Worm (Caenorhabditis elegans): ENCODE measurements around the gene R10E12.2.

R10E12.2 gene

DNA sequence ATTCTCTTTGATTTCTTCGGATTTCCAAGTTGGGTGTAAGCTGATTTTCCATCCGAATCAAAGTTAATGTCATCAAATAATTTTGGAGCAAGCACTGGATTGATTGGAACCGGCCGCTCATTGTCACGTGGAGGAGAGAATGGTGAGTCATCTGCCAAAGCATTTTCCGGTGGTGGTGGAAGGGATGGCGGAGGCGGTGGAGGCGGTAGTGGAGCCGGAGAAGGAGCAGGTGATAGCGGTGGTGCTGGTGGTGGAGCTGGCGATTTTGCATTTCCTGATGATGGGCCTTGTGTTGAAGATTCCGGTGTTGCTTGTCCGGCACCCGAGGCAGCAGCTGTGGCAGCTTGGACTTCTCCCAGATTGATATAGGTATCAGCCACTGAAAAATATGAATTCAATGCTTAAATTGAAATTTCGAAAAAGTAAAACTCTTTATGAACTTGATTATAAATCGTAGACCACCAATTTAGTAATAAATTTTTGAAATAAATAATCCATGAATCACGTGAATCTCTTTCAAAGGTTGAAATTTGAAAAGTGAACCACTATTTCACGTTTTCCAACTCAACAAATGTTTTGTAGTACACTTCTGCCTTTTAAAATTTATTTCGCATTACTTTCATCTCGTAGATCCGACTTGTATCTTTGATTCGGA lies 32.5 kb downstream of the R10E12.2 start, which contains the start of the genes K03H1.9 and K03H1.12:
Gene K03H1.9 (minus strand): TSS at position 471 of the 655 bp plus-strand sequence.
Gene K03H1.12 (plus strand): TSS at position 605 of the 655 bp plus-strand sequence.
- TF ChIP-seq ceh-58 (GFP tag; IDR thresholded peaks at IDR 0.05) (no peak), aptf-3 (GFP tag; IDR thresholded peaks at IDR 0.05) (no peak), die-1 (tag; optimal IDR thresholded peaks at IDR 0.05) (no peak), zfh-2 (GFP tag; conservative IDR thresholded peaks at IDR 0.05) (peak; percentile 81), egrh-3 (GFP tag; IDR thresholded peaks at IDR 0.05) (peak; percentile 59; the same call in 1 of the 2 replicates), snpc-1.1 (tag; optimal IDR thresholded peaks at IDR 0.05; ENCODE audit: insufficient read depth) (no peak), snpc-1.3 (tag; optimal IDR thresholded peaks at IDR 0.05; ENCODE audit: insufficient read depth) (no peak), C17E4.6 (GFP tag; IDR thresholded peaks at IDR 0.05) (no peak), snpc-3.4 (tag; optimal IDR thresholded peaks at IDR 0.05) (no peak), F23B12.7 (tag; optimal IDR thresholded peaks at IDR 0.05; ENCODE audit: insufficient read depth) (no peak), attf-5 (GFP tag; optimal IDR thresholded peaks at IDR 0.05) (no peak)

DNA sequence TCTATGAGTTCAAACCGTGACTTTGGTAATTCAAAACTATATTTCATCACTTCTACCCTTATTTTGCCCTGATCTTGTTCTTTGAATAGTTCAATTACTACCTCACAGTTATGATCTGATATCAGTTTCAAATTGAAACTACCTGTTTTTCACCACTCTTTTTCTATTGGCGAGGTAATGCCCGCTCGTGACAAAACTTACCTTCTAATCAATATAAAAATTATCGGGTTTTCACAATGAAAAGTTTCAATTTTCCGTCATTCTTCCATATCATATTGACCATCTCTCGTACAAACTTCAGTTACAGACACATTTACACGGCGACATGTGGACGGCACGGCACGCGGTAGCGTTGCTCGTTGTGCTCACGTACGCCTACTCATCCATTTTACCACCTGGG lies 41.6 kb downstream of the R10E12.2 start, which contains the start of gene dec-7:
Gene dec-7 (plus strand): TSS at position 308 of the 400 bp plus-strand sequence.
- no peak for TF ChIP-seq madf-8 (GFP tag; conservative IDR thresholded peaks at IDR 0.05)
- no peak for TF ChIP-seq hsf-1 (GFP tag; IDR thresholded peaks at IDR 0.05)
- TF ChIP-seq cebp-1 (GFP tag; IDR thresholded peaks at IDR 0.05), result no peak
- TF ChIP-seq cebp-1 (tag; optimal IDR thresholded peaks at IDR 0.05), result peak; percentile 45
- peak; percentile 64 for TF ChIP-seq nhr-80 (tag; optimal IDR thresholded peaks at IDR 0.05)
- no peak for TF ChIP-seq tbp1 (GFP tag; optimal IDR thresholded peaks at IDR 0.05)
- no peak for TF ChIP-seq nfya-2 (GFP tag; IDR thresholded peaks at IDR 0.05)

DNA sequence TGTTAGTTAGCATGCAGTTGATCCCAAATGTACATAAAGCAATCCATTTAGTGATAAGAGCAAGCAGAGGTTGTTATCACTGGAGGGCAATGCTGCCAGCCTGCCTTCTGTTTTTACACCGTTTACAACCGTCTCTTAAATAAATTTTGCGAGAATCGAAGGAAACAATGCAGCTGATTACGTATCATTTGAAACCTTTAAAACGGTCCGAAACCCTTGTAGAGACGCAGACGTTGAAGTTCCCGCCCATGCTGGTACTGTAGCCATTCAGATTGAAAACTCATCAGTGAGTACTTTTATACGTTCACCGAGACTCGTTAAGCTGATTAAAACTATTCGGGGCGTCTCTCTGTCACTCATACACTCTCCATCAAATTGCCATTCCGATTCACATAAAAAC lies 43.3 kb downstream of the R10E12.2 start:
- TF ChIP-seq hmg-20 (GFP tag; IDR thresholded peaks at IDR 0.05), result no peak
- peak; percentile 1 to 5 for TF ChIP-seq let-607 (tag; optimal IDR thresholded peaks at IDR 0.05)
- no peak for TF ChIP-seq cebp-1 (GFP tag; IDR thresholded peaks at IDR 0.05)
- TF ChIP-seq cebp-1 (tag; optimal IDR thresholded peaks at IDR 0.05), result peak; percentile 20
- peak; percentile 91 for TF ChIP-seq nhr-80 (tag; optimal IDR thresholded peaks at IDR 0.05)
- no peak for TF ChIP-seq snpc-1.1 (tag; optimal IDR thresholded peaks at IDR 0.05; ENCODE audit: insufficient read depth)

DNA sequence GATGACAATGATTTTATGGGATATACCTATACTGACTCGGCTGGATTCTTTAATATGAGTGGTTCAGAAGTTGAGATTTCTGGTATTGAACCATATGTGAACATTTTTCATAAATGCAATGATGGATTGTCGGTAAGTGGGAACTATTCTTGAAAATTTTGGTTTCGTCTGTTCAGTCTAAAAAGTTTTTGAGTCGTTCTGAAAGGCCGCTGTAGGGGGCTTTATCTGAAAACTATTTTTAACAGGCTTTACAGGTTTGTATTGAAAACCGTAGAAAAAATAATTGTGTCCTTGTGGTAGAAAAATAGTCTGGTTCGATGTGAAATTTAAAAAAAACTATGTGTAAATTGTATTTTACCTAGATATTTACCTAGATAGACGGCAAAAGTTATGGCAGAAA lies 44.1 kb downstream of the R10E12.2 start:
- no peak for TF ChIP-seq madf-8 (GFP tag; conservative IDR thresholded peaks at IDR 0.05)
- TF ChIP-seq hlh-12 (tag; optimal IDR thresholded peaks at IDR 0.05), result no peak
- TF ChIP-seq F52B5.7 (tag; optimal IDR thresholded peaks at IDR 0.05), result no peak
- no peak for TF ChIP-seq nhr-90 (tag; optimal IDR thresholded peaks at IDR 0.05)
- TF ChIP-seq hmg-1.2 (GFP tag; IDR thresholded peaks at IDR 0.05), result no peak
- TF ChIP-seq ZK185.1 (tag; optimal IDR thresholded peaks at IDR 0.05; ENCODE audit: poor library complexity, severe bottlenecking), result no peak
- TF ChIP-seq madf-3 (GFP tag; IDR thresholded peaks at IDR 0.05), result no peak
- TF ChIP-seq dox-1 (GFP tag; IDR thresholded peaks at IDR 0.05), result no peak
- TF ChIP-seq athp-1 (tag; optimal IDR thresholded peaks at IDR 0.05), result no peak
- no peak for TF ChIP-seq rpc-1 (optimal IDR thresholded peaks at IDR 0.05)
- TF ChIP-seq rpc-1 (tag; optimal IDR thresholded peaks at IDR 0.05), result no peak

DNA sequence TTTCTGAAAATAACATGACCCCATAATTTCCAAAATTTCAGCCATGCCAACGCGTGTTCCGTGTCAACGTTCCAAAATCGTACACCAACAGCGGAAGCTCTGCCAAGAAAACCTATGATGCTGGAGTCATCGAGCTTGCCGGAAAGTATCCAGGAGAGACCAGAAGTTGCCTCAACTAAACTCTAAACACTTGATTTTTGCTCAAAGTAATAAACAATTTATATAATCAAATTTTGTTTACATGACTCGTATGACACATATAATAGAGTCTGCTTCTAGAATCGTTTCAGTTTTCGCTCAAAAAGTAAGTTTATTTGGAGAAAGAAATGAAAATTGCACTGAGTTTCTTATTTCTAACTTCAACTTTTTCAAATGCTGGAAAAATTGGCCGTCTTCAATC lies 44.9 kb downstream of the R10E12.2 start, which contains the start of gene ttr-1:
Gene ttr-1 (plus strand): TSS at position 301 of the 400 bp plus-strand sequence.
- TF ChIP-seq ama-1 (optimal IDR thresholded peaks at IDR 0.05) (peak; percentile 48), ama-1 (GFP tag; optimal IDR thresholded peaks at IDR 0.05) (no peak), F39B2.1 (GFP tag; IDR thresholded peaks at IDR 0.05) (no peak), hlh-12 (tag; optimal IDR thresholded peaks at IDR 0.05) (no peak), gei-17 (GFP tag; optimal IDR thresholded peaks at IDR 0.05) (no peak)

Measured in whole organism, young adult.